Worm (Caenorhabditis elegans): ENCODE measurements around the gene frpr-7.

The frpr-7 gene

ce11 chrX:17537568-17537967, 42.1 kb downstream of the frpr-7 start:
- TF ChIP-seq grh-1 (GFP tag; IDR thresholded peaks at IDR 0.05) = no peak
- TF ChIP-seq aha-1 (tag; optimal IDR thresholded peaks at IDR 0.05) = no peak
- TF ChIP-seq unc-30 (tag; optimal IDR thresholded peaks at IDR 0.05) = no peak
- no peak for TF ChIP-seq tlp-1 (tag; optimal IDR thresholded peaks at IDR 0.05)
- no peak for TF ChIP-seq lir-3 (tag; optimal IDR thresholded peaks at IDR 0.05; ENCODE audit: poor library complexity)
- no peak for TF ChIP-seq Y116A8C.19 (tag; optimal IDR thresholded peaks at IDR 0.05; ENCODE audit: borderline replicate concordance)
- TF ChIP-seq lin-13 (GFP tag; optimal IDR thresholded peaks at IDR 0.05) = no peak
- TF ChIP-seq pag-3 (tag; optimal IDR thresholded peaks at IDR 0.05; ENCODE audit: borderline replicate concordance, insufficient read depth) = no peak
- no peak for TF ChIP-seq unc-130 (tag; optimal IDR thresholded peaks at IDR 0.05)
- no peak for TF ChIP-seq nhr-84 (tag; optimal IDR thresholded peaks at IDR 0.05)
- no peak for TF ChIP-seq unc-98 (GFP tag; IDR thresholded peaks at IDR 0.05)
- no peak for TF ChIP-seq elt-3 (tag; optimal IDR thresholded peaks at IDR 0.05)
- no peak for TF ChIP-seq ztf-11 (tag; optimal IDR thresholded peaks at IDR 0.05)
- TF ChIP-seq F16B12.6 (tag; optimal IDR thresholded peaks at IDR 0.05) = no peak
- TF ChIP-seq egl-27 (tag; optimal IDR thresholded peaks at IDR 0.05) = no peak

ce11 chrX:17534877-17535276, 44.8 kb downstream of the frpr-7 start:
- TF ChIP-seq lin-35 (GFP tag; optimal IDR thresholded peaks at IDR 0.05) = no peak
- TF ChIP-seq grh-1 (GFP tag; IDR thresholded peaks at IDR 0.05) = no peak
- no peak for TF ChIP-seq C04F5.9 (tag; optimal IDR thresholded peaks at IDR 0.05)
- TF ChIP-seq pqm-1 (tag; optimal IDR thresholded peaks at IDR 0.05) = no peak
- TF ChIP-seq jun-1 (tag; optimal IDR thresholded peaks at IDR 0.05) = no peak
- no peak for TF ChIP-seq alr-1 (tag; optimal IDR thresholded peaks at IDR 0.05; ENCODE audit: borderline replicate concordance)
- no peak for TF ChIP-seq pax-3 (tag; optimal IDR thresholded peaks at IDR 0.05)
- TF ChIP-seq swsn-7 (tag; optimal IDR thresholded peaks at IDR 0.05) = no peak
- TF ChIP-seq fkh-10 (GFP tag; optimal IDR thresholded peaks at IDR 0.05) = no peak
- no peak for TF ChIP-seq nhr-12 (tag; optimal IDR thresholded peaks at IDR 0.05)
- TF ChIP-seq ceh-63 (GFP tag; optimal IDR thresholded peaks at IDR 0.05) = no peak
- no peak for TF ChIP-seq lsy-2 (tag; optimal IDR thresholded peaks at IDR 0.05)
- no peak for TF ChIP-seq mab-9 (GFP tag; IDR thresholded peaks at IDR 0.05)
- TF ChIP-seq F16B12.6 (tag; optimal IDR thresholded peaks at IDR 0.05) = no peak
- no peak for TF ChIP-seq lin-15B (tag; optimal IDR thresholded peaks at IDR 0.05)
- no peak for TF ChIP-seq sox-4 (tag; optimal IDR thresholded peaks at IDR 0.05)
- TF ChIP-seq xbp-1 (tag; optimal IDR thresholded peaks at IDR 0.05) = no peak
- no peak for TF ChIP-seq dpl-1 (GFP tag; optimal IDR thresholded peaks at IDR 0.05)
- TF ChIP-seq nhr-20 (tag; optimal IDR thresholded peaks at IDR 0.05) = peak; percentile 11
- no peak for TF ChIP-seq ceh-88 (GFP tag; IDR thresholded peaks at IDR 0.05)
- TF ChIP-seq lin-14 (GFP tag; optimal IDR thresholded peaks at IDR 0.05) = peak; percentile 40
- TF ChIP-seq nhr-71 (tag; optimal IDR thresholded peaks at IDR 0.05) = peak; percentile 2
- peak; percentile 62 for TF ChIP-seq dsc-1 (tag; optimal IDR thresholded peaks at IDR 0.05)
- TF ChIP-seq unc-62 (GFP tag; optimal IDR thresholded peaks at IDR 0.05) = no peak
- TF ChIP-seq mef-2 (tag; optimal IDR thresholded peaks at IDR 0.05) = no peak
- no peak for TF ChIP-seq unc-86 (tag; optimal IDR thresholded peaks at IDR 0.05)
- no peak for TF ChIP-seq skn-1 (tag; optimal IDR thresholded peaks at IDR 0.05)
- TF ChIP-seq hlh-4 (tag; optimal IDR thresholded peaks at IDR 0.05) = no peak

ce11 chrX:17534014-17534465, 45.6 kb downstream of the frpr-7 start, which contains the start of gene F31A3.3:
Gene F31A3.3 (minus strand): TSS chrX:17534064.
- no peak for TF ChIP-seq nhr-28 (tag; optimal IDR thresholded peaks at IDR 0.05)
- TF ChIP-seq nhr-71 (tag; optimal IDR thresholded peaks at IDR 0.05) = peak; percentile 11
- TF ChIP-seq mdl-1 (tag; optimal IDR thresholded peaks at IDR 0.05) = peak in 1 of 2 experiments; percentile 2
- peak; percentile 25 for TF ChIP-seq lin-14 (GFP tag; optimal IDR thresholded peaks at IDR 0.05)
- peak; percentile 60 for TF ChIP-seq elt-2 (tag; optimal IDR thresholded peaks at IDR 0.05)
